Fruit fly (Drosophila melanogaster): ENCODE measurements around the gene Snap24.

The Snap24 gene

dm6 chr3R:9759360-9760191 is 3.4 kb downstream of the Snap24 start, which contains the start of gene Mpi (continued):
- TF ChIP-seq CG4617 (GFP tag; optimal IDR thresholded peaks at IDR 0.05; ENCODE audit: borderline replicate concordance) (peak; percentile 63), chm (GFP tag; IDR thresholded peaks at IDR 0.05) (0 out of 2 replicates have a peak, but pooled peaks have one; percentile 14), CG1602 (GFP tag; optimal IDR thresholded peaks at IDR 0.05) (peak; percentile 1), CG10979 (tag; optimal IDR thresholded peaks at IDR 0.05) (peak; percentile 44), CG6689 (GFP tag; IDR thresholded peaks at IDR 0.05) (no peak), HmgZ (tag; optimal IDR thresholded peaks at IDR 0.05) (peak; percentile 37), exex (tag; optimal IDR thresholded peaks at IDR 0.05) (no peak), Fer1 (GFP tag; optimal IDR thresholded peaks at IDR 0.05) (peak; percentile 43), Oli (tag; optimal IDR thresholded peaks at IDR 0.05) (no peak), zen (tag; optimal IDR thresholded peaks at IDR 0.05) (peak; percentile 78), nom (GFP tag; optimal IDR thresholded peaks at IDR 0.05) (no peak), CG14710 (tag; optimal IDR thresholded peaks at IDR 0.05) (peak; percentile 40), amos (GFP tag; IDR thresholded peaks at IDR 0.05; ENCODE audit: partially characterized antibody) (peak; percentile 52; the same call in 1 of the 2 replicates), crp (GFP tag; optimal IDR thresholded peaks at IDR 0.05) (peak in 1 of 2 experiments; percentile 79), BEAF-32 (GFP tag; optimal IDR thresholded peaks at IDR 0.05) (peak; percentile 67), D (optimal IDR thresholded peaks at IDR 0.05) (peak; percentile 21), D (GFP tag; optimal IDR thresholded peaks at IDR 0.05) (no peak), CG15514 (GFP tag; optimal IDR thresholded peaks at IDR 0.05) (peak; percentile 43), CG3995 (GFP tag; optimal IDR thresholded peaks at IDR 0.05) (peak; percentile 82), jing (GFP tag; optimal IDR thresholded peaks at IDR 0.05) (no peak), chinmo (GFP tag; IDR thresholded peaks at IDR 0.05; ENCODE audit: partially characterized antibody) (0 out of 4 replicates have a peak, but pooled peaks have one; percentile 32), CG2875 (GFP tag; optimal IDR thresholded peaks at IDR 0.05) (peak; percentile 14), D19B (GFP tag; optimal IDR thresholded peaks at IDR 0.05) (no peak), Med (GFP tag) (peak; percentile 75), Chrac-16 (GFP tag; optimal IDR thresholded peaks at IDR 0.05) (peak; percentile 21), CG10267 (tag; optimal IDR thresholded peaks at IDR 0.05) (peak; percentile 48), Stat92E (GFP tag; optimal IDR thresholded peaks at IDR 0.05) (peak in 1 of 3 experiments; percentile 49), ssp (GFP tag; IDR thresholded peaks at IDR 0.05) (peak; percentile 16; the same call in 1 of the 2 replicates), NFAT (GFP tag; IDR thresholded peaks at IDR 0.05) (0 out of 2 replicates have a peak, but pooled peaks have one; percentile 10), CG17359 (tag; optimal IDR thresholded peaks at IDR 0.05) (peak; percentile 33), CG13296 (GFP tag; optimal IDR thresholded peaks at IDR 0.05) (peak; percentile 29), CG8924 (tag; optimal IDR thresholded peaks at IDR 0.05) (no peak), stwl (tag; optimal IDR thresholded peaks at IDR 0.05) (peak; percentile 41), CG17802 (tag; optimal IDR thresholded peaks at IDR 0.05) (peak; percentile 18), dmrt11E (tag; optimal IDR thresholded peaks at IDR 0.05) (peak; percentile 49), CG17328 (GFP tag; IDR thresholded peaks at IDR 0.05) (0 out of 2 replicates have a peak, but pooled peaks have one; percentile 12), sens-2 (GFP tag; IDR thresholded peaks at IDR 0.05) (no peak), sug (tag; optimal IDR thresholded peaks at IDR 0.05) (peak; percentile 56), slou (GFP tag; optimal IDR thresholded peaks at IDR 0.05) (no peak), so (GFP tag; IDR thresholded peaks at IDR 0.05) (0 out of 3 replicates have a peak, but pooled peaks have one; percentile 30), CrebB (tag; optimal IDR thresholded peaks at IDR 0.05) (peak; percentile 25), nau (GFP tag; optimal IDR thresholded peaks at IDR 0.05) (no peak), ato (GFP tag; IDR thresholded peaks at IDR 0.05; ENCODE audit: partially characterized antibody) (0 out of 2 replicates have a peak, but pooled peaks have one; percentile 45), trem (tag; optimal IDR thresholded peaks at IDR 0.05) (peak; percentile 58), nerfin-1 (tag; optimal IDR thresholded peaks at IDR 0.05) (peak; percentile 8), phol (tag; optimal IDR thresholded peaks at IDR 0.05) (peak; percentile 51)

Measured in whole organism, embryonic.